Fruit fly (Drosophila melanogaster) whole organism, adult: ENCODE data around the gene Karybeta3.

Experiments used
- CG11617 ChIP-seq: fragments of 200-800 bp; sonication (Bioruptor generic); optimal IDR thresholded peaks from 2 replicates; lab custom pipeline; 2017; ENCODE audit warnings: mild to moderate bottlenecking, missing biosample characterization, missing genetic modification reagents, missing genetic modification characterization
- CG1620 ChIP-seq: fragments of 200-800 bp; sonication (Bioruptor generic); optimal IDR thresholded peaks from 2 replicates; lab custom pipeline; 2016; ENCODE audit warnings: missing biosample characterization, missing genetic modification characterization
- CG33017 ChIP-seq: fragments of 200-800 bp; sonication (Bioruptor generic); optimal IDR thresholded peaks from 2 replicates; lab custom pipeline; 2018; ENCODE audit warnings: missing biosample characterization, mild to moderate bottlenecking, missing genetic modification characterization, moderate library complexity
- CG5204 ChIP-seq: fragments of 200-800 bp; sonication (Bioruptor generic); optimal IDR thresholded peaks from 2 replicates; lab custom pipeline; 2016; ENCODE audit warnings: missing biosample characterization, missing genetic modification characterization
- CG7045 ChIP-seq: fragments of 200-800 bp; sonication (Bioruptor generic); optimal IDR thresholded peaks from 2 replicates; lab custom pipeline; 2017; ENCODE audit warnings: missing biosample characterization, mild to moderate bottlenecking, missing genetic modification characterization
- Clk ChIP-seq: fragments of 200-800 bp; sonication (Bioruptor generic); optimal IDR thresholded peaks from 2 replicates; lab custom pipeline; 2017; ENCODE audit warnings: missing biosample characterization, missing genetic modification characterization
- cnc ChIP-seq, 2 experiments: fragments of >200 bp; optimal IDR thresholded peaks; 2 replicates each; lab custom pipeline; 2017
- kay ChIP-seq: fragments of 200-800 bp; sonication (Bioruptor generic); peaks from one replicate; lab custom pipeline; 2016; ENCODE audit warnings: missing biosample characterization, missing genetic modification characterization, borderline replicate concordance
- pad ChIP-seq: fragments of 200-800 bp; sonication (Bioruptor generic); optimal IDR thresholded peaks from 3 replicates; lab custom pipeline; 2017; ENCODE audit warnings: missing biosample characterization, missing genetic modification characterization, mild to moderate bottlenecking, moderate library complexity, missing genetic modification reagents

DNA sequence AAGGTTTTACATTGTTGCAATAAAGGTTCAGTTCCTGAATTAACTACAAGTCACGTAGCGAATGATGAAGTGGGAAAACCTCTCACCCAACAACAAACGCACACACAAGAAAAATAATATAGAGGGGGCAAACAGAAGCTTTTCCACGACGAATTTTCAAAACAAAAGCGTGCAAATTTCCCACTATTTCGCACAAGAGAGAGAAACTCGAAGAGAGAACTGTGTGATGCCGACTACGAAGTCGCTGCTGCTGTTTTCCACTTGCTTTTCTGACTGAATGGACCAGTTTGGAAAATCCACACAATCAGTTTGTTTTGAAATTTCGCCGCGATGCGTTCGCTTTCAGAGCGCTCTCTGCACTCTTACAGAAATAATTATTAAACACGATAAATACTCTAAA is 36.4 kb upstream of the Karybeta3 start, which contains the start of gene 5-HT2A:
- TF ChIP-seq CG33017 (tag; lab: Kevin White, UChicago) (no peak), CG1620 (GFP tag; lab: Kevin White, UChicago) (no peak), CG5204 (GFP tag; lab: Kevin White, UChicago) (no peak), kay (no peak), CG7045 (GFP tag; lab: Kevin White, UChicago) (no peak), CG11617 (no peak), pad (no peak), Clk (GFP tag; lab: Kevin White, UChicago) (no peak), cnc (optimal IDR thresholded peaks at IDR 0.05; lab: Kevin White, UChicago) (no peak)
